Worm (Caenorhabditis elegans): ENCODE data around the gene ugt-18.

DNA sequence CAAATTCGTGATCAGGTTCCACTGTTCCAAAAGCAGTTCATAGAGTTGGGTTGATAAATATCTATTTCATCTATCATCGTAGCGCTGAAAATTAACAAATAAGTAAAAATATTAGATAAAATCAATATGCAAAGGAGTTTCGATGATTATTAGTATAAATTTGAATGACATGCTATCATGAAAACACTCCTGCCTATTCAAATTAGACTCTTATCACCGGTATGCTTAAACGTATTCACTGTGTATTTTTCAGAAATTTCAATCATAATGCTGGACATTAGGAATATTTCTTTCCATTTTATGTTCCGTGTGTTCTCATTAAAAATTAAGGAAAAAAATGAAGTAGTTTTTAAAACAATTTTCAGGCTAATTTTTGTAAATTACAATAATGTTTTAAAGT is 25.2 kb downstream of the ugt-18 start, which contains the start of gene C44H9.6:
- TF ChIP-seq him-1 (tag; optimal IDR thresholded peaks at IDR 0.05) = no peak
- no peak for TF ChIP-seq W03F9.2 (tag; optimal IDR thresholded peaks at IDR 0.05)
